Worm (Caenorhabditis elegans) whole organism, midembryonic: ENCODE measurements around the gene H06A10.1.

Experiments used
- T22C8.4 ChIP-seq: fragments of 200-800 bp; sonication (Bioruptor generic); IDR thresholded peaks from 2 replicates; pipeline ENCODE4 v1.3.6; 2022; ENCODE audit warnings: missing genetic modification characterization, missing compliant biosample characterization
- cog-1 ChIP-seq: sonication (generic microtip); optimal IDR thresholded peaks from 2 replicates; lab custom pipeline; 2016; ENCODE audit warnings: missing genetic modification characterization, missing compliant biosample characterization
- flt-1 ChIP-seq: fragments of 200-800 bp; sonication (Bioruptor generic); IDR thresholded peaks from 2 replicates; pipeline ENCODE4 v1.3.6; 2022; ENCODE audit warnings: missing genetic modification characterization, missing compliant biosample characterization
- klf-2 ChIP-seq: fragments of 200-800 bp; sonication (Bioruptor generic); conservative IDR thresholded peaks from 2 replicates; pipeline ENCODE4 v1.3.6; 2022; ENCODE audit warnings: missing genetic modification reagents, missing genetic modification characterization, missing compliant biosample characterization
- med-1 ChIP-seq: sonication (generic microtip); optimal IDR thresholded peaks from 2 replicates; lab custom pipeline; 2017; ENCODE audit warnings: missing genetic modification characterization, mild to moderate bottlenecking, missing compliant biosample characterization, antibody characterized with exemption, missing genetic modification reagents; ENCODE audit not compliant: insufficient read depth
- ref-1 ChIP-seq: fragments of 200-800 bp; sonication (Bioruptor generic); conservative IDR thresholded peaks from 2 replicates; pipeline ENCODE4 v1.3.6; 2022; ENCODE audit warnings: missing genetic modification reagents, missing genetic modification characterization, missing compliant biosample characterization
- tab-1 ChIP-seq: fragments of 200-800 bp; sonication (Bioruptor generic); IDR thresholded peaks from 2 replicates; pipeline ENCODE4 v1.3.6; 2022; ENCODE audit warnings: missing genetic modification characterization, missing compliant biosample characterization
- ztf-23 ChIP-seq: fragments of 200-800 bp; sonication (Bioruptor generic); IDR thresholded peaks from 2 replicates; pipeline ENCODE4 v1.3.6; 2022; ENCODE audit warnings: missing genetic modification reagents, missing genetic modification characterization, missing compliant biosample characterization
- ztf-29 ChIP-seq: fragments of 200-800 bp; sonication (Bioruptor generic); IDR thresholded peaks from 2 replicates; pipeline ENCODE4 v1.3.6; 2022; ENCODE audit warnings: missing genetic modification reagents, missing genetic modification characterization, missing compliant biosample characterization

H06A10.1 gene

ce11 chrX:13526219-13527218, 19.2 kb downstream of the H06A10.1 start:
- TF ChIP-seq cog-1 (tag; lab: Kevin White, UChicago) (no peak), ztf-23 (0 out of 2 replicates have a peak, but pooled peaks have one; percentile 20), ztf-29 (GFP tag; lab: Robert Waterston, UW) (0 out of 2 replicates have a peak, but pooled peaks have one; percentile 45)

DNA sequence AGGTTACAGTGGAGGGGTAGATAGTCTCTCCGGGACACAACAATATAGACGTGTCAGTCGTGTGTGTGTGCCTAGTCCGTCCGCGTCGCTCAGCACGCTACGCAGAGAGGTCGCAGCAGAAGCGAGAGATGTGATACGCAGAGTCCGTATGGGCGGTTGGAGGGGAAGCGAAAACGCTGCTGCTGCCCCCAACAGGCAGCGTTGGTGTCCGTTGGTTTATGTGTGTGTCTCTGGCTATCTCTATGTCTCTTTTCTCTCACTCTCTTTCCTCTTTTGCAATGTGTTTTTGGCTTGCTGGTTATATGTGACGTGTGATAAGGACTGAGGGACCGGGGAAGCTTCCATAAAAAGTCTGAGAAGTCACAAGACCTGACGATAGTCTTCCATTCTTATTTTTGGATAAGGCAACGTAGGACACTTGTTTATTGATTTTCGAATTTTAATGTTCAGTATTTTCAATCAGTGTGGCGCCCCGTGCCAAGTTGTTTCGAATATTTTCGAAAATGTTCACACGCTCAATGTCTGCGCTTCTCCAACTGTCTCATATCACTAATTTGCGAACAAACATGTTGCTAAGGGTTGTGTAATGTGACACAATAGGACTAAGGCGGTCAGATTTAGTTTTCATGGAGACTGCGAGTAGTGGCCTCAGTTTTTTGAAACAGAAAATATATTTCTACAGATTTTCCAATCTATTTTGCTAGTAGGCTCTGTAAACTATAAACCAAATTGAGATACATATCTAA, 20.2 kb downstream of the H06A10.1 start, which contains the start of gene pab-2:
Gene pab-2, minus strand, starts transcription at position 69 of the 746 bp plus-strand sequence.
- no peak for TF ChIP-seq tab-1 (GFP tag; lab: Robert Waterston, UW)
- TF ChIP-seq flt-1 (GFP tag; lab: Robert Waterston, UW): 0 out of 2 replicates have a peak, but pooled peaks have one; percentile 39
- TF ChIP-seq ztf-29 (GFP tag; lab: Robert Waterston, UW): peak; percentile 73
- TF ChIP-seq med-1: no peak
- peak; percentile 69 for TF ChIP-seq cog-1 (tag; lab: Kevin White, UChicago)
- TF ChIP-seq ztf-23: peak; percentile 72

- TF ChIP-seq med-1 (no peak), cog-1 (tag; lab: Kevin White, UChicago) (no peak), tab-1 (GFP tag; lab: Robert Waterston, UW) (no peak), T22C8.4 (no peak), klf-2 (no peak), flt-1 (GFP tag; lab: Robert Waterston, UW) (no peak), ztf-29 (GFP tag; lab: Robert Waterston, UW) (no peak), ref-1 (GFP tag; lab: Robert Waterston, UW) (no peak), ztf-23 (no peak)
These were observed 21.4 kb downstream of the H06A10.1 start, which contains the start of gene F18H3.4 for ce11 chrX:13528630-13529138. TSS of gene F18H3.4 (plus strand) at chrX:13529088.

DNA sequence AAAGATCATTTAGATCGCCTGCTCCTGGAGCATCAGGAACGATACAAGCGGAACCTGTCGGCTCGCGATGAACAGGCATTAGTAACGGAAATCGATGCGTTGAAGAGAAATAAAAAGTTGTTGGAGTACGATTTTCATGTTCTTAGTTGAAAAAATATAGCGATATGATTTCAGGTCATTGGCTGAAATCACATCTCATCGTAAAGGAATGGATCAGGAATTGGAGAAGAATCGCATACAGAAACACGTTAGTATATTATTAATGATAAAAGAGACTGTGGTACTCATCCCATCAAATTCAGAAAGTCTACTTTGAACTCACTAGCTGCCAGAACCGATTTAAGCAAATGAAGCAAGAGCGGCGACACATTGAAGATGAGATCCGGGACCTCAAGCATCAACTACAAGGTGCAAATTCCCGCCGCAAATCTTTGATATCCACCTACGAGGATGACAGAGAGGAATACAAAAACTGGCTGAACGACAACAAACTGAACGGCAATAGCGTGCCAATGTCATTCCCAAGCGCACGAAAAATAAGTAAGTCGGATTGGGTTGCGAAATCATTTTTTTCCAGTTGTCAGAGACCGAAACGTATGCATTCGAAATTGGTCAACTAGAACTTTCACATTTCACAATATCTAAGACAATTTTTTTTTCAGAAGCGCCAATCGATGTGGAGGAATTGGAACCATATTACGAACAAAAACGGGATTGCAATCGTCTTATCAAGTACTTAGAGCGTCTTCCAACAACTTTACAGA, 22.9 kb downstream of the H06A10.1 start:
- TF ChIP-seq tab-1 (GFP tag; lab: Robert Waterston, UW): no peak
- TF ChIP-seq T22C8.4: no peak

- no peak for TF ChIP-seq med-1
- no peak for TF ChIP-seq T22C8.4
- no peak for TF ChIP-seq ztf-23
- TF ChIP-seq klf-2: no peak
- TF ChIP-seq cog-1 (tag; lab: Kevin White, UChicago): no peak
- TF ChIP-seq flt-1 (GFP tag; lab: Robert Waterston, UW): no peak
- TF ChIP-seq ztf-29 (GFP tag; lab: Robert Waterston, UW): no peak
- no peak for TF ChIP-seq tab-1 (GFP tag; lab: Robert Waterston, UW)
- TF ChIP-seq ref-1 (GFP tag; lab: Robert Waterston, UW): no peak
These were observed 25.3 kb downstream of the H06A10.1 start, which contains the start of gene acr-12 for ce11 chrX:13532424-13533309. TSS of gene acr-12 (plus strand) at chrX:13532853.

DNA sequence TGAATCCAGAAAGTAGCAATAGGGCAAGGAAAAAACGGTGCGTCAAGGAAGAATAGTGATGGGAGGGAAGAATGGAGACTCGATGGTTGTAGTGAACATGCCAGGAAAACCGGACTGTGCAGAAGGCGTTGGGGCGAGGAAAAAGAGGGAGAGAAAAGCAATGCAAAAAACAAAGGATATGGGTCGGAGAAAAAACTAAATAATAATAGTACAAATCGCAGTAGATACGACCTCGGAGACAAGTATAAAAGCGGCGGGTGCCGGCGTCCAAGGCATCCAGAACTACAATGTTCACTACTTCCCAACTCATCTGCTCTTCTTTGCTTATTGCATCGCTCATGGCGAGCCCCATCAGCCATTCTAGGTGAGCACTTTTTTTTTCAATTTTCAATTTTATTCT, 29.4 kb downstream of the H06A10.1 start, which contains the start of gene R01E6.5:
Gene R01E6.5, plus strand, starts transcription at position 301 of the 400 bp plus-strand sequence.
- TF ChIP-seq flt-1 (GFP tag; lab: Robert Waterston, UW) (no peak), ztf-23 (no peak), tab-1 (GFP tag; lab: Robert Waterston, UW) (no peak), med-1 (no peak), ref-1 (GFP tag; lab: Robert Waterston, UW) (no peak), cog-1 (tag; lab: Kevin White, UChicago) (no peak), ztf-29 (GFP tag; lab: Robert Waterston, UW) (no peak), klf-2 (no peak), T22C8.4 (no peak)

- TF ChIP-seq med-1: no peak
- TF ChIP-seq flt-1 (GFP tag; lab: Robert Waterston, UW): no peak
- TF ChIP-seq T22C8.4: no peak
- TF ChIP-seq tab-1 (GFP tag; lab: Robert Waterston, UW): no peak
- no peak for TF ChIP-seq ztf-29 (GFP tag; lab: Robert Waterston, UW)
- no peak for TF ChIP-seq ztf-23
- TF ChIP-seq ref-1 (GFP tag; lab: Robert Waterston, UW): no peak
- no peak for TF ChIP-seq cog-1 (tag; lab: Kevin White, UChicago)
- TF ChIP-seq klf-2: no peak
These were observed 32.4 kb downstream of the H06A10.1 start for ce11 chrX:13539701-13540100.

- TF ChIP-seq T22C8.4: no peak
- TF ChIP-seq ztf-23: no peak
- no peak for TF ChIP-seq med-1
- TF ChIP-seq ztf-29 (GFP tag; lab: Robert Waterston, UW): no peak
- TF ChIP-seq tab-1 (GFP tag; lab: Robert Waterston, UW): no peak
- no peak for TF ChIP-seq ref-1 (GFP tag; lab: Robert Waterston, UW)
- TF ChIP-seq flt-1 (GFP tag; lab: Robert Waterston, UW): no peak
- no peak for TF ChIP-seq cog-1 (tag; lab: Kevin White, UChicago)
- TF ChIP-seq klf-2: no peak
These were observed 34.0 kb downstream of the H06A10.1 start for ce11 chrX:13541335-13541734.
